Fruit fly (Drosophila melanogaster) whole organism, prepupa: Measurements from ENCODE around the gene mRpL33.

Experiments used
- Blimp-1 ChIP-seq: fragments of 200-800 bp; sonication (Bioruptor generic); optimal IDR thresholded peaks from 3 replicates; lab custom pipeline; 2017; ENCODE audit warnings: missing biosample characterization, missing genetic modification characterization, mild to moderate bottlenecking, moderate library complexity, missing genetic modification reagents
- CG10631 ChIP-seq: fragments of 200-800 bp; sonication (Bioruptor generic); optimal IDR thresholded peaks from 2 replicates; lab custom pipeline; 2016; ENCODE audit warnings: missing biosample characterization, missing genetic modification characterization
- CG11294 ChIP-seq: fragments of 200-800 bp; sonication (Bioruptor generic); IDR thresholded peaks from 2 replicates; pipeline ENCODE4 v1.3.6; 2022; ENCODE audit warnings: missing biosample characterization, missing genetic modification characterization
- CG11762 ChIP-seq: fragments of 200-800 bp; sonication (Bioruptor generic); optimal IDR thresholded peaks from 3 replicates; lab custom pipeline; 2016; ENCODE audit warnings: missing biosample characterization, missing genetic modification characterization; ENCODE audit not compliant: insufficient read depth
- CG11902 ChIP-seq: fragments of 200-800 bp; sonication (Bioruptor generic); optimal IDR thresholded peaks from 3 replicates; lab custom pipeline; 2016; ENCODE audit warnings: missing biosample characterization, missing genetic modification characterization
- CG15336 ChIP-seq: fragments of 200-800 bp; sonication (Bioruptor generic); IDR thresholded peaks from 2 replicates; pipeline ENCODE4 v1.3.6; 2022; ENCODE audit warnings: missing biosample characterization, missing genetic modification characterization
- CG1621 ChIP-seq: fragments of 200-800 bp; sonication (Bioruptor generic); optimal IDR thresholded peaks from 3 replicates; lab custom pipeline; 2018; ENCODE audit warnings: missing biosample characterization, mild to moderate bottlenecking, missing genetic modification characterization
- CG16779 ChIP-seq: fragments of 200-800 bp; sonication (Bioruptor generic); optimal IDR thresholded peaks from 3 replicates; lab custom pipeline; 2017; ENCODE audit warnings: missing biosample characterization, mild to moderate bottlenecking, missing genetic modification characterization
- CG3032 ChIP-seq: fragments of 200-800 bp; optimal IDR thresholded peaks from 2 replicates; lab custom pipeline; 2019; ENCODE audit warnings: missing biosample characterization, mild to moderate bottlenecking, missing genetic modification characterization, moderate library complexity
- CG32006 ChIP-seq: fragments of 200-800 bp; sonication (Bioruptor generic); optimal IDR thresholded peaks from 3 replicates; lab custom pipeline; 2017; ENCODE audit warnings: missing biosample characterization, mild to moderate bottlenecking, missing genetic modification characterization
- CG34406 ChIP-seq: fragments of 200-800 bp; sonication (Bioruptor generic); optimal IDR thresholded peaks from 3 replicates; lab custom pipeline; 2016; ENCODE audit warnings: missing biosample characterization, missing genetic modification characterization
- CG3919 ChIP-seq: fragments of 200-800 bp; sonication (Bioruptor generic); optimal IDR thresholded peaks from 3 replicates; lab custom pipeline; 2016; ENCODE audit warnings: missing biosample characterization, missing genetic modification characterization
- CG4318 ChIP-seq: fragments of 200-800 bp; sonication (Bioruptor generic); optimal IDR thresholded peaks from 3 replicates; lab custom pipeline; 2017; ENCODE audit warnings: missing biosample characterization, mild to moderate bottlenecking, missing genetic modification characterization
- CG6163 ChIP-seq: fragments of 200-800 bp; sonication (Bioruptor generic); IDR thresholded peaks from 3 replicates; pipeline ENCODE4 v1.3.6; 2022; ENCODE audit warnings: missing biosample characterization, missing genetic modification characterization
- CG6808 ChIP-seq: fragments of 200-800 bp; sonication (Bioruptor generic); optimal IDR thresholded peaks from 3 replicates; lab custom pipeline; 2017; ENCODE audit warnings: missing biosample characterization, missing genetic modification characterization, mild to moderate bottlenecking, moderate library complexity, missing genetic modification reagents
- CG6854 ChIP-seq: fragments of 200-800 bp; sonication (Bioruptor generic); optimal IDR thresholded peaks from 2 replicates; lab custom pipeline; 2017; ENCODE audit warnings: missing biosample characterization, mild to moderate bottlenecking, missing genetic modification characterization
- CG7368 ChIP-seq: fragments of 200-800 bp; sonication (Bioruptor generic); optimal IDR thresholded peaks from 3 replicates; lab custom pipeline; 2016; ENCODE audit warnings: missing biosample characterization, missing genetic modification characterization
- CG8632 ChIP-seq: fragments of 200-800 bp; sonication (Bioruptor generic); optimal IDR thresholded peaks from 3 replicates; lab custom pipeline; 2016; ENCODE audit warnings: missing biosample characterization, missing genetic modification characterization
- CG9139 ChIP-seq: fragments of 200-800 bp; sonication (Bioruptor generic); optimal IDR thresholded peaks from 3 replicates; lab custom pipeline; 2017; ENCODE audit warnings: missing biosample characterization, mild to moderate bottlenecking, missing genetic modification characterization
- Eip75B ChIP-seq: fragments of 200-800 bp; sonication (Bioruptor generic); optimal IDR thresholded peaks from 3 replicates; lab custom pipeline; 2016; ENCODE audit warnings: missing biosample characterization, missing genetic modification characterization
- Eip78C ChIP-seq: fragments of 200-800 bp; sonication (Bioruptor generic); peaks from one replicate; lab custom pipeline; 2016; ENCODE audit warnings: missing biosample characterization, missing genetic modification characterization
- Eip93F ChIP-seq: fragments of 200-800 bp; sonication (Bioruptor generic); optimal IDR thresholded peaks from 2 replicates; lab custom pipeline; 2016; ENCODE audit warnings: missing biosample characterization, mild to moderate bottlenecking, missing genetic modification characterization
- Gug ChIP-seq: fragments of 200-800 bp; sonication (Bioruptor generic); IDR thresholded peaks from 2 replicates; pipeline ENCODE4 v1.3.6; 2022; ENCODE audit warnings: missing biosample characterization, missing genetic modification characterization
- Hr38 ChIP-seq: sonication (Bioruptor generic); optimal IDR thresholded peaks from 2 replicates; lab custom pipeline; 2016; ENCODE audit warnings: missing biosample characterization, missing genetic modification characterization
- Hr39 ChIP-seq: fragments of 200-800 bp; sonication (Bioruptor generic); optimal IDR thresholded peaks from 2 replicates; lab custom pipeline; 2016; ENCODE audit warnings: missing biosample characterization, missing genetic modification characterization
- Hr4 ChIP-seq: fragments of 200-800 bp; sonication (Bioruptor generic); optimal IDR thresholded peaks from 3 replicates; lab custom pipeline; 2016; ENCODE audit warnings: missing biosample characterization, missing genetic modification characterization
- Lpt ChIP-seq: fragments of 200-800 bp; sonication (Bioruptor generic); optimal IDR thresholded peaks from 3 replicates; lab custom pipeline; 2016; ENCODE audit warnings: missing biosample characterization, missing genetic modification characterization
- OdsH ChIP-seq: fragments of 200-800 bp; sonication (Bioruptor generic); optimal IDR thresholded peaks from 3 replicates; lab custom pipeline; 2016; ENCODE audit warnings: missing biosample characterization, missing genetic modification characterization
- Smox ChIP-seq: fragments of 200-800 bp; sonication (Bioruptor generic); optimal IDR thresholded peaks from 3 replicates; lab custom pipeline; 2016; ENCODE audit warnings: missing biosample characterization, missing genetic modification characterization
- Sox102F ChIP-seq: fragments of 200-800 bp; sonication (Bioruptor generic); optimal IDR thresholded peaks from 2 replicates; lab custom pipeline; 2016; ENCODE audit warnings: missing biosample characterization, mild to moderate bottlenecking, missing genetic modification characterization
- Sox14 ChIP-seq: fragments of 200-800 bp; sonication (Bioruptor generic); optimal IDR thresholded peaks from 3 replicates; lab custom pipeline; 2016; ENCODE audit warnings: missing biosample characterization, missing genetic modification characterization
- Sox15 ChIP-seq: fragments of 200-800 bp; sonication (Bioruptor generic); optimal IDR thresholded peaks from 3 replicates; lab custom pipeline; 2016; ENCODE audit warnings: missing biosample characterization, missing genetic modification characterization
- cyc ChIP-seq: fragments of 200-800 bp; sonication (Bioruptor generic); optimal IDR thresholded peaks from 3 replicates; lab custom pipeline; 2016; ENCODE audit warnings: missing biosample characterization, missing genetic modification characterization
- dac ChIP-seq: fragments of 200-800 bp; sonication (Bioruptor generic); optimal IDR thresholded peaks from 2 replicates; lab custom pipeline; 2017; ENCODE audit warnings: missing biosample characterization, mild to moderate bottlenecking, missing genetic modification characterization
- eg ChIP-seq: fragments of 200-800 bp; sonication (Bioruptor generic); IDR thresholded peaks from 3 replicates; pipeline ENCODE4 v1.3.6; 2022; ENCODE audit warnings: missing biosample characterization, missing genetic modification characterization
- fd59A ChIP-seq: fragments of 200-800 bp; sonication (Bioruptor generic); optimal IDR thresholded peaks from 2 replicates; lab custom pipeline; 2017; ENCODE audit warnings: missing biosample characterization, mild to moderate bottlenecking, missing genetic modification characterization, missing genetic modification reagents
- fkh ChIP-seq: fragments of 200-800 bp; sonication (Bioruptor generic); optimal IDR thresholded peaks from 3 replicates; lab custom pipeline; 2017; ENCODE audit warnings: missing biosample characterization, mild to moderate bottlenecking, missing genetic modification characterization, moderate library complexity
- lz ChIP-seq: fragments of 200-800 bp; sonication (Bioruptor generic); optimal IDR thresholded peaks from 3 replicates; lab custom pipeline; 2016; ENCODE audit warnings: missing biosample characterization, missing genetic modification characterization
- net ChIP-seq: fragments of 200-800 bp; sonication (Bioruptor generic); optimal IDR thresholded peaks from 3 replicates; lab custom pipeline; 2016; ENCODE audit warnings: missing biosample characterization, missing genetic modification characterization
- pdm3 ChIP-seq: fragments of 200-800 bp; sonication (Bioruptor generic); optimal IDR thresholded peaks from 3 replicates; lab custom pipeline; 2016; ENCODE audit warnings: missing biosample characterization, missing genetic modification characterization
- salr ChIP-seq, 2 experiments: fragments of 200-800 bp; sonication (Bioruptor generic); optimal IDR thresholded peaks; 3 replicates each; lab custom pipeline; 2016 to 2018; ENCODE audit warnings: missing biosample characterization in 2 of 2, missing genetic modification characterization in 2 of 2, mild to moderate bottlenecking in 1 of 2
- spab ChIP-seq: fragments of 200-800 bp; sonication (Bioruptor generic); optimal IDR thresholded peaks from 2 replicates; lab custom pipeline; 2017; ENCODE audit warnings: missing biosample characterization, mild to moderate bottlenecking, missing genetic modification characterization, missing genetic modification reagents
- ss ChIP-seq, 2 experiments: fragments of 200-800 bp; sonication (Bioruptor generic); optimal IDR thresholded peaks; 2 replicates in 1 of 2; 3 replicates in 1 of 2; lab custom pipeline; 2017 to 2018; ENCODE audit warnings: mild to moderate bottlenecking in 2 of 2, missing biosample characterization in 2 of 2, missing genetic modification characterization in 2 of 2, moderate library complexity in 1 of 2
- svp ChIP-seq: fragments of 200-800 bp; sonication (Bioruptor generic); peaks from one replicate; lab custom pipeline; 2016; ENCODE audit warnings: missing biosample characterization, missing genetic modification characterization
- vri ChIP-seq: fragments of 200-800 bp; sonication (Bioruptor generic); optimal IDR thresholded peaks from 3 replicates; lab custom pipeline; 2016; ENCODE audit warnings: missing biosample characterization, mild to moderate bottlenecking, missing genetic modification characterization

mRpL33 gene

dm6 chrX:4323911-4324368 is 1.9 kb upstream of the mRpL33 start (continued):
- peak; percentile 75 for TF ChIP-seq Hr39 (GFP tag; lab: Kevin White, UChicago)
- peak; percentile 27 for TF ChIP-seq CG7368 (GFP tag; lab: Kevin White, UChicago)
- TF ChIP-seq vri (GFP tag; lab: Kevin White, UChicago), result no peak
- peak; percentile 81 for TF ChIP-seq CG34406
- peak; percentile 70 for TF ChIP-seq Eip75B (GFP tag; lab: Kevin White, UChicago)
- peak; percentile 11 to 17 for TF ChIP-seq ss (GFP tag; optimal IDR thresholded peaks at IDR 0.05; lab: Kevin White, UChicago)
- peak; percentile 46; the same call in 1 of the 2 replicates for TF ChIP-seq CG11294 (GFP tag; lab: Robert Waterston, UW)
- peak; percentile 71 for TF ChIP-seq CG10631 (GFP tag; lab: Kevin White, UChicago)
- peak; percentile 71 for TF ChIP-seq CG3919 (GFP tag; lab: Kevin White, UChicago)
- TF ChIP-seq CG6163 (GFP tag; lab: Robert Waterston, UW), result peak; percentile 76; the same call in 2 of the 3 replicates
- TF ChIP-seq Sox15, result peak; percentile 73
- peak; percentile 84 for TF ChIP-seq eg
- TF ChIP-seq svp (GFP tag; lab: Kevin White, UChicago), result peak; percentile 91
- peak; percentile 52 for TF ChIP-seq CG11902 (GFP tag; lab: Kevin White, UChicago)
- peak; percentile 34 for TF ChIP-seq spab (GFP tag; lab: Kevin White, UChicago)
- no peak for TF ChIP-seq CG9139 (GFP tag; lab: Kevin White, UChicago)
- peak; percentile 61 for TF ChIP-seq Gug (GFP tag; lab: Robert Waterston, UW)
- peak in 1 of 2 experiments; percentile 81 for TF ChIP-seq salr (GFP tag; optimal IDR thresholded peaks at IDR 0.05; lab: Kevin White, UChicago)
- TF ChIP-seq fd59A, result peak; percentile 53
- TF ChIP-seq dac, result no peak
- peak; percentile 60 for TF ChIP-seq CG8632 (GFP tag; lab: Kevin White, UChicago)

- TF ChIP-seq Sox102F (peak; percentile 81), Sox14 (GFP tag; lab: Kevin White, UChicago) (peak; percentile 37), Eip93F (no peak), lz (GFP tag; lab: Kevin White, UChicago) (peak; percentile 61), Eip78C (GFP tag; lab: Kevin White, UChicago) (peak; percentile 78), Blimp-1 (no peak), ss (GFP tag; optimal IDR thresholded peaks at IDR 0.05; lab: Kevin White, UChicago) (peak; percentile 58 to 68), cyc (peak; percentile 22), net (GFP tag; lab: Kevin White, UChicago) (peak; percentile 59), OdsH (GFP tag; lab: Kevin White, UChicago) (peak; percentile 46), CG6808 (peak; percentile 32), CG15336 (GFP tag; lab: Robert Waterston, UW) (peak; percentile 71), Hr4 (peak; percentile 56), Smox (GFP tag; lab: Kevin White, UChicago) (peak; percentile 67), CG1621 (tag; lab: Kevin White, UChicago) (peak; percentile 0), pdm3 (GFP tag; lab: Kevin White, UChicago) (peak; percentile 52), CG10631 (GFP tag; lab: Kevin White, UChicago) (peak; percentile 27), CG8632 (GFP tag; lab: Kevin White, UChicago) (peak; percentile 55), spab (GFP tag; lab: Kevin White, UChicago) (peak; percentile 21), Hr38 (GFP tag; lab: Kevin White, UChicago) (no peak), Lpt (GFP tag; lab: Kevin White, UChicago) (peak; percentile 42), fd59A (no peak), CG11294 (GFP tag; lab: Robert Waterston, UW) (no peak), CG6854 (GFP tag; lab: Kevin White, UChicago) (no peak), CG11762 (GFP tag; lab: Kevin White, UChicago) (no peak), CG32006 (peak; percentile 73), Sox15 (no peak), fkh (no peak), Hr39 (GFP tag; lab: Kevin White, UChicago) (peak; percentile 55), CG3919 (GFP tag; lab: Kevin White, UChicago) (peak; percentile 44), CG16779 (tag; lab: Kevin White, UChicago) (no peak), CG3032 (tag; lab: Kevin White, UChicago) (no peak), CG4318 (GFP tag; lab: Kevin White, UChicago) (no peak), CG6163 (GFP tag; lab: Robert Waterston, UW) (peak; percentile 51; the same call in 2 of the 3 replicates), Eip75B (GFP tag; lab: Kevin White, UChicago) (peak; percentile 64), dac (peak; percentile 49)
Observed at dm6 chrX:4322234-4323210, 491 bp upstream of the mRpL33 start, which contains the start of gene norpA. Gene norpA, plus strand, starts transcription at chrX:4322626.
